Fruit fly (Drosophila melanogaster) whole organism, embryonic: ENCODE results near the gene Appl.

Experiments
- Awh ChIP-seq: fragments of 200-800 bp; sonication (Bioruptor generic); IDR thresholded peaks from 2 replicates; pipeline ENCODE4, ENCODE4 v1.3.6; 2022; ENCODE audit warnings: missing biosample characterization, missing genetic modification characterization
- Blimp-1 ChIP-seq: fragments of 200-800 bp; sonication (Bioruptor generic); optimal IDR thresholded peaks from 3 replicates; lab custom pipeline; 2018; ENCODE audit warnings: missing biosample characterization, missing genetic modification characterization, mild to moderate bottlenecking, moderate library complexity, missing genetic modification reagents
- CG10543 ChIP-seq: fragments of 200-800 bp; sonication (Bioruptor generic); optimal IDR thresholded peaks from 3 replicates; lab custom pipeline; 2017; ENCODE audit warnings: missing biosample characterization, mild to moderate bottlenecking, missing genetic modification characterization, moderate library complexity
- CG10654 ChIP-seq: fragments of 200-800 bp; sonication (Bioruptor generic); optimal IDR thresholded peaks from 2 replicates; lab custom pipeline; 2016; ENCODE audit warnings: missing biosample characterization, missing genetic modification characterization
- CG11085 ChIP-seq: fragments of 200-800 bp; sonication (Bioruptor generic); IDR thresholded peaks from 2 replicates; pipeline ENCODE4 v1.3.6; 2022; ENCODE audit warnings: missing biosample characterization, missing genetic modification characterization
- CG11504 ChIP-seq: fragments of 200-800 bp; sonication (Bioruptor generic); optimal IDR thresholded peaks from 3 replicates; lab custom pipeline; 2019; ENCODE audit warnings: missing biosample characterization, mild to moderate bottlenecking, missing genetic modification characterization, moderate library complexity
- CG12769 ChIP-seq: fragments of 200-800 bp; sonication (Bioruptor generic); optimal IDR thresholded peaks from 2 replicates; lab custom pipeline; 2019; ENCODE audit warnings: missing biosample characterization, mild to moderate bottlenecking, missing genetic modification characterization, moderate library complexity
- CG13296 ChIP-seq: fragments of 200-800 bp; sonication (Bioruptor generic); optimal IDR thresholded peaks from 3 replicates; lab custom pipeline; 2018; ENCODE audit warnings: missing biosample characterization, mild to moderate bottlenecking, missing genetic modification characterization
- CG13894 ChIP-seq: fragments of 200-800 bp; sonication (Bioruptor generic); optimal IDR thresholded peaks from 3 replicates; lab custom pipeline; 2018; ENCODE audit warnings: missing biosample characterization, mild to moderate bottlenecking, missing genetic modification characterization, moderate library complexity
- CG14014 ChIP-seq: fragments of 200-800 bp; sonication (Bioruptor generic); IDR thresholded peaks from 2 replicates; pipeline ENCODE4 v1.3.6; 2022; ENCODE audit warnings: missing biosample characterization, missing genetic modification characterization
- CG14050 ChIP-seq: fragments of 200-800 bp; sonication (Bioruptor generic); IDR thresholded peaks from 3 replicates; pipeline ENCODE4 v1.3.6; 2022; ENCODE audit warnings: missing biosample characterization, missing genetic modification characterization
- CG16815 ChIP-seq: fragments of 200-800 bp; sonication (Bioruptor generic); optimal IDR thresholded peaks from 3 replicates; lab custom pipeline; 2017; ENCODE audit warnings: missing biosample characterization, mild to moderate bottlenecking, missing genetic modification characterization
- CG17186 ChIP-seq: fragments of 200-800 bp; sonication (Bioruptor generic); optimal IDR thresholded peaks from 3 replicates; lab custom pipeline; 2017; ENCODE audit warnings: missing biosample characterization, missing genetic modification reagents, missing genetic modification characterization
- CG18599 ChIP-seq: fragments of 200-800 bp; sonication (Bioruptor generic); optimal IDR thresholded peaks from 3 replicates; lab custom pipeline; 2017; ENCODE audit warnings: missing biosample characterization, missing genetic modification characterization, mild to moderate bottlenecking, moderate library complexity, missing genetic modification reagents
- CG31388 ChIP-seq: fragments of 200-800 bp; sonication (Bioruptor generic); optimal IDR thresholded peaks from 2 replicates; lab custom pipeline; 2016; ENCODE audit warnings: missing biosample characterization, missing genetic modification characterization
- CG32767 ChIP-seq: fragments of 200-800 bp; sonication (Bioruptor generic); IDR thresholded peaks from 2 replicates; pipeline ENCODE4 v1.3.6; 2022; ENCODE audit warnings: missing biosample characterization, missing genetic modification characterization
- CG32772 ChIP-seq: fragments of 200-800 bp; sonication (Bioruptor generic); IDR thresholded peaks from 2 replicates; pipeline ENCODE4 v1.3.6; 2022; ENCODE audit warnings: missing biosample characterization, missing genetic modification characterization
- CG3281 ChIP-seq: fragments of 200-800 bp; sonication (Bioruptor generic); optimal IDR thresholded peaks from 3 replicates; lab custom pipeline; 2017; ENCODE audit warnings: missing biosample characterization, mild to moderate bottlenecking, missing genetic modification characterization
- CG3838 ChIP-seq: fragments of 200-800 bp; sonication (Bioruptor generic); optimal IDR thresholded peaks from 3 replicates; lab custom pipeline; 2016; ENCODE audit warnings: missing biosample characterization, missing genetic modification characterization
- CG42726 ChIP-seq: fragments of 200-800 bp; sonication (Bioruptor generic); IDR thresholded peaks from 2 replicates; pipeline ENCODE4 v1.3.6; 2022; ENCODE audit warnings: missing biosample characterization, missing genetic modification characterization; ENCODE audit not compliant: partially characterized antibody
- CG4854 ChIP-seq: fragments of 200-800 bp; sonication (Bioruptor generic); optimal IDR thresholded peaks from 2 replicates; lab custom pipeline; 2016; ENCODE audit warnings: missing biosample characterization, missing genetic modification characterization, inconsistent platforms
- CG8089 ChIP-seq: fragments of 200-800 bp; sonication (Bioruptor generic); optimal IDR thresholded peaks from 3 replicates; lab custom pipeline; 2016; ENCODE audit warnings: missing biosample characterization, missing genetic modification characterization
- CG9437 ChIP-seq: fragments of 200-800 bp; sonication (Bioruptor generic); optimal IDR thresholded peaks from 2 replicates; lab custom pipeline; 2018; ENCODE audit warnings: missing biosample characterization, mild to moderate bottlenecking, missing genetic modification characterization
- Chrac-16 ChIP-seq: fragments of 200-800 bp; sonication (Bioruptor generic); optimal IDR thresholded peaks from 3 replicates; lab custom pipeline; 2016; ENCODE audit warnings: missing biosample characterization, missing genetic modification characterization
- Dll ChIP-seq: fragments of 200-800 bp; sonication (Bioruptor generic); IDR thresholded peaks from 4 replicates; pipeline ENCODE4 v1.3.6; 2022; ENCODE audit warnings: missing biosample characterization, missing genetic modification characterization; ENCODE audit not compliant: partially characterized antibody
- E2f1 ChIP-seq: fragments of 200-800 bp; sonication (Bioruptor generic); IDR thresholded peaks from 2 replicates; pipeline ENCODE4 v1.3.6; 2022; ENCODE audit warnings: missing biosample characterization, missing genetic modification characterization
- HLHmδ ChIP-seq: fragments of 200-800 bp; sonication (Bioruptor generic); optimal IDR thresholded peaks from 2 replicates; lab custom pipeline; 2018; ENCODE audit warnings: missing biosample characterization, mild to moderate bottlenecking, missing genetic modification characterization, moderate library complexity
- Hmr ChIP-seq: fragments of 200-800 bp; sonication (Bioruptor generic); optimal IDR thresholded peaks from 3 replicates; lab custom pipeline; 2017; ENCODE audit warnings: mild to moderate bottlenecking, missing biosample characterization, missing genetic modification reagents, missing genetic modification characterization
- Hr3 ChIP-seq: fragments of 200-800 bp; sonication (Bioruptor generic); optimal IDR thresholded peaks from 3 replicates; lab custom pipeline; 2016; ENCODE audit warnings: missing biosample characterization, missing genetic modification characterization
- Hsf ChIP-seq: fragments of 200-800 bp; sonication (Bioruptor generic); optimal IDR thresholded peaks from 3 replicates; lab custom pipeline; 2016; ENCODE audit warnings: missing biosample characterization, missing genetic modification characterization
- Mes4 ChIP-seq: fragments of 200-800 bp; sonication (Bioruptor generic); optimal IDR thresholded peaks from 2 replicates; lab custom pipeline; 2016; ENCODE audit warnings: missing biosample characterization, missing genetic modification characterization
- Mrtf ChIP-seq: fragments of 200-800 bp; sonication (Bioruptor generic); IDR thresholded peaks from 3 replicates; pipeline ENCODE4 v1.3.6; 2022; ENCODE audit warnings: missing biosample characterization, missing genetic modification characterization
- Nf-YC ChIP-seq: fragments of 200-800 bp; optimal IDR thresholded peaks from 3 replicates; lab custom pipeline; 2019; ENCODE audit warnings: missing biosample characterization, mild to moderate bottlenecking, missing genetic modification characterization, moderate library complexity
- Scr ChIP-seq: fragments of 200-800 bp; sonication (Bioruptor generic); IDR thresholded peaks from 2 replicates; pipeline ENCODE4 v1.3.6; 2022; ENCODE audit warnings: missing biosample characterization, missing genetic modification characterization; ENCODE audit not compliant: partially characterized antibody
- Side ChIP-seq: fragments of 200-800 bp; sonication (Bioruptor generic); optimal IDR thresholded peaks from 2 replicates; lab custom pipeline; 2016; ENCODE audit warnings: missing biosample characterization, missing genetic modification characterization
- Sin3A ChIP-seq: fragments of >200 bp; optimal IDR thresholded peaks from 2 replicates; lab custom pipeline; 2018
- ash1 ChIP-seq: fragments of 200-800 bp; sonication (Bioruptor generic); optimal IDR thresholded peaks from 2 replicates; lab custom pipeline; 2018; ENCODE audit warnings: missing biosample characterization, mild to moderate bottlenecking, missing genetic modification characterization
- bigmax ChIP-seq: fragments of 200-800 bp; sonication (Bioruptor generic); optimal IDR thresholded peaks from 2 replicates; lab custom pipeline; 2018; ENCODE audit warnings: missing biosample characterization, mild to moderate bottlenecking, missing genetic modification characterization
- dpn ChIP-seq, 2 experiments: fragments of 200-800 bp; sonication (Bioruptor generic); optimal IDR thresholded peaks; 3 replicates each; lab custom pipeline; 2016; ENCODE audit warnings: missing biosample characterization in 2 of 2, missing genetic modification characterization in 2 of 2
- insv ChIP-seq, 2 experiments: fragments of 200-800 bp; sonication (Bioruptor generic); optimal IDR thresholded peaks; 3 replicates each; lab custom pipeline; 2016 to 2018; ENCODE audit warnings: missing biosample characterization in 2 of 2, missing genetic modification characterization in 2 of 2
- jing ChIP-seq: fragments of 200-800 bp; sonication (Bioruptor generic); optimal IDR thresholded peaks from 2 replicates; lab custom pipeline; 2018; ENCODE audit warnings: missing biosample characterization, mild to moderate bottlenecking, missing genetic modification characterization
- mirr ChIP-seq: fragments of 200-800 bp; sonication (Bioruptor generic); optimal IDR thresholded peaks from 3 replicates; lab custom pipeline; 2018; ENCODE audit warnings: missing biosample characterization, mild to moderate bottlenecking, missing genetic modification characterization
- pita ChIP-seq: fragments of 200-800 bp; sonication (Bioruptor generic); optimal IDR thresholded peaks from 2 replicates; lab custom pipeline; 2017; ENCODE audit warnings: missing biosample characterization, mild to moderate bottlenecking, missing genetic modification characterization
- sens ChIP-seq: fragments of 200-800 bp; sonication (Bioruptor generic); peaks from one replicate; lab custom pipeline; 2016; ENCODE audit warnings: missing biosample characterization, missing genetic modification characterization
- sim ChIP-seq: fragments of 200-800 bp; sonication (Bioruptor generic); IDR thresholded peaks from 2 replicates; pipeline ENCODE4 v1.3.6; 2022; ENCODE audit warnings: missing biosample characterization, missing genetic modification characterization
- trem ChIP-seq: fragments of 200-800 bp; optimal IDR thresholded peaks from 3 replicates; lab custom pipeline; 2019; ENCODE audit warnings: missing biosample characterization, mild to moderate bottlenecking, missing genetic modification characterization, moderate library complexity
- tx ChIP-seq: fragments of 200-800 bp; sonication (Bioruptor generic); optimal IDR thresholded peaks from 2 replicates; lab custom pipeline; 2016; ENCODE audit warnings: missing biosample characterization, missing genetic modification characterization
- vvl ChIP-seq: fragments of 200-800 bp; sonication (Bioruptor generic); IDR thresholded peaks from 2 replicates; pipeline ENCODE4 v1.3.6; 2022; ENCODE audit warnings: missing biosample characterization, missing genetic modification characterization
- wek ChIP-seq: fragments of 200-800 bp; sonication (Bioruptor generic); optimal IDR thresholded peaks from 3 replicates; lab custom pipeline; 2018; ENCODE audit warnings: missing biosample characterization, mild to moderate bottlenecking, missing genetic modification characterization, moderate library complexity

Gene Appl

DNA sequence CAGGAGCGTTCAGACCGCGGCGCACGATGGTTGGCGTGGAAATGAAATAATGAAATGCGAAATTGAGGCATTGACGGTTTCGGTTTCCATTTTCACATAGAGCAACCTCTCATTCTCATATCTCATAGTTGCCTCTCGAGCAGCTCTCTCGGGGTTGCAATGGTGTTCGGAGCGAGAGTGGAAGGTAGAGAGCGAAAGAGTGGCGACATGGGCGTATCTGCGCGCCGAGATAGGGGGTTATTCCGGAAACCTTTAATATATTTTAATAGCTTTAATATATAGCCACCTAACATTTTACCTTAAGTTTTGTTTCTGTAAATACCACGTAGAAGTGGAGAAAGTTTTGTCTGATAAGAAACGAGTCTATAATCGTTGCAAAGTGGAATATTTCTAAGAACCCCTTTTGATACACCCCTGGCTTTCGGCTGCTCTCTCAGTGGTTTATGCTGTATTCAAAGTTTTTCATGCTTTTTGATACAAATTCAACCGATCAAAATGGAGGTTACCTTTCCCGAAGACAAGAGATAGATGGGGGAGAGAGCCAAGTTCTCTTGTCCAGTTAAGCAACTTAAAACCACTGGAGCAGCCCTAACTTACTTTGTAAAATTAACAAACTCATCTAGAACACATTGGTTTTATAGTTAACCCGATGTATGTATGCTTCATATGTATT lies 7.0 kb upstream of the Appl start, which contains the start of gene elav (continued):
- peak; percentile 77 for TF ChIP-seq bigmax (GFP tag; lab: Kevin White, UChicago)
- TF ChIP-seq CG9437: peak; percentile 94
- peak; percentile 97 for TF ChIP-seq Side (GFP tag; lab: Kevin White, UChicago)
- peak; percentile 95 for TF ChIP-seq jing (GFP tag; lab: Kevin White, UChicago)
- TF ChIP-seq Scr (GFP tag; lab: Robert Waterston, UW): peak; percentile 10; the same call in 1 of the 2 replicates
- TF ChIP-seq Mes4: peak; percentile 94
- peak; percentile 98 for TF ChIP-seq dpn (GFP tag; optimal IDR thresholded peaks at IDR 0.05; lab: Kevin White, UChicago)
- TF ChIP-seq CG10543 (GFP tag; lab: Kevin White, UChicago): peak; percentile 100
- peak; percentile 98 for TF ChIP-seq CG11504 (tag; lab: Kevin White, UChicago)
- 0 out of 4 replicates have a peak, but pooled peaks have one; percentile 23 for TF ChIP-seq Dll
- TF ChIP-seq sim: peak; percentile 94
- TF ChIP-seq wek: peak; percentile 89
- TF ChIP-seq CG8089 (GFP tag; lab: Kevin White, UChicago): peak; percentile 94
- peak; percentile 95 for TF ChIP-seq CG3838 (GFP tag; lab: Kevin White, UChicago)
- TF ChIP-seq CG3281: peak; percentile 99
- TF ChIP-seq mirr (GFP tag; lab: Kevin White, UChicago): peak; percentile 98
- TF ChIP-seq sens: peak; percentile 100
- TF ChIP-seq Awh (GFP tag; lab: Robert Waterston, UW): peak; percentile 97
- TF ChIP-seq Chrac-16 (GFP tag; lab: Kevin White, UChicago): peak; percentile 99
- TF ChIP-seq CG18599: peak; percentile 100
- no peak for TF ChIP-seq CG42726
- TF ChIP-seq CG4854: peak; percentile 95
- TF ChIP-seq Sin3A: no peak
- TF ChIP-seq CG16815 (GFP tag; lab: Kevin White, UChicago): peak; percentile 98
- peak; percentile 98 for TF ChIP-seq E2f1 (GFP tag; lab: Robert Waterston, UW)
- peak; percentile 97 for TF ChIP-seq CG14050 (GFP tag; lab: Robert Waterston, UW)
- peak; percentile 99 for TF ChIP-seq CG13296 (GFP tag; lab: Kevin White, UChicago)
- TF ChIP-seq CG12769 (tag; lab: Kevin White, UChicago): peak; percentile 98
- peak; percentile 99 for TF ChIP-seq Hsf (GFP tag; lab: Kevin White, UChicago)
- peak; percentile 97 for TF ChIP-seq CG10654 (GFP tag; lab: Kevin White, UChicago)
- TF ChIP-seq CG32767 (GFP tag; lab: Robert Waterston, UW): peak; percentile 99
- TF ChIP-seq CG11085 (GFP tag; lab: Robert Waterston, UW): peak; percentile 97
- TF ChIP-seq vvl (GFP tag; lab: Robert Waterston, UW): peak; percentile 99
- peak; percentile 91 for TF ChIP-seq CG17186 (GFP tag; lab: Kevin White, UChicago)
- TF ChIP-seq pita (GFP tag; lab: Kevin White, UChicago): no peak
- peak; percentile 99 for TF ChIP-seq Hmr (GFP tag; lab: Kevin White, UChicago)
- peak; percentile 92 for TF ChIP-seq CG31388 (GFP tag; lab: Kevin White, UChicago)
- TF ChIP-seq Nf-YC: peak; percentile 94
- TF ChIP-seq ash1 (GFP tag; lab: Kevin White, UChicago): peak; percentile 75
- TF ChIP-seq Blimp-1 (GFP tag; lab: Kevin White, UChicago): peak; percentile 97
- peak; percentile 99 for TF ChIP-seq CG13894 (tag; lab: Kevin White, UChicago)
- peak; percentile 31 to 87 for TF ChIP-seq insv (GFP tag; optimal IDR thresholded peaks at IDR 0.05; lab: Kevin White, UChicago)
- peak; percentile 95 for TF ChIP-seq tx (GFP tag; lab: Kevin White, UChicago)
- TF ChIP-seq Hr3 (GFP tag; lab: Kevin White, UChicago): peak; percentile 98
- TF ChIP-seq trem (tag; lab: Kevin White, UChicago): peak; percentile 96
- TF ChIP-seq Mrtf (GFP tag; lab: Robert Waterston, UW): peak; percentile 98
- peak; percentile 98 for TF ChIP-seq CG32772 (GFP tag; lab: Robert Waterston, UW)
- TF ChIP-seq CG14014: peak; percentile 99
- no peak for TF ChIP-seq HLHmδ (GFP tag; lab: Kevin White, UChicago)
